Worm (Caenorhabditis elegans) whole organism, L4 larva: ENCODE measurements around the gene emb-30.

Experiments used
- D1046.2 ChIP-seq: fragments of 200-800 bp; sonication (Bioruptor generic); IDR thresholded peaks from 2 replicates; pipeline ENCODE4 v1.3.6; 2022; ENCODE audit warnings: missing genetic modification characterization, missing compliant biosample characterization
- F49E8.2 ChIP-seq: sonication (generic microtip); optimal IDR thresholded peaks from 2 replicates; lab custom pipeline; 2016; ENCODE audit warnings: missing compliant biosample characterization, mild to moderate bottlenecking, missing genetic modification characterization, borderline replicate concordance
- Y105C5A.15 ChIP-seq: fragments of 200-800 bp; sonication (Bioruptor generic); IDR thresholded peaks from 2 replicates; pipeline ENCODE4 v1.3.6; 2022; ENCODE audit warnings: missing genetic modification characterization, missing compliant biosample characterization
- Y5F2A.4 ChIP-seq: fragments of 200-800 bp; sonication (Bioruptor generic); optimal IDR thresholded peaks from 2 replicates; lab custom pipeline; 2018; ENCODE audit warnings: mild to moderate bottlenecking, missing genetic modification characterization, missing compliant biosample characterization
- aha-1 ChIP-seq: fragments of 150-350 bp; peaks from one replicate; lab custom pipeline; 2014; ENCODE audit warnings: missing biosample characterization, missing genetic modification characterization
- arid-1 ChIP-seq: fragments of 200-800 bp; sonication (Bioruptor generic); conservative IDR thresholded peaks from 2 replicates; pipeline ENCODE4 v1.3.6; 2022; ENCODE audit warnings: missing genetic modification reagents, missing genetic modification characterization, missing compliant biosample characterization
- ceh-32 ChIP-seq: sonication (generic microtip); optimal IDR thresholded peaks from 2 replicates; lab custom pipeline; 2016; ENCODE audit warnings: mild to moderate bottlenecking, missing genetic modification characterization, missing compliant biosample characterization; ENCODE audit not compliant: poor library complexity
- ceh-82 ChIP-seq: sonication (generic microtip); optimal IDR thresholded peaks from 2 replicates; lab custom pipeline; 2017; ENCODE audit warnings: missing biosample characterization, missing genetic modification characterization
- daf-12 ChIP-seq: fragments of 150-350 bp; optimal IDR thresholded peaks from 2 replicates; lab custom pipeline; 2014; ENCODE audit warnings: missing biosample characterization, missing genetic modification reagents, missing genetic modification characterization
- daf-16 ChIP-seq, 3 experiments: sonication (generic microtip); optimal IDR thresholded peaks; 2 replicates each; lab custom pipeline; 2016 to 2017; ENCODE audit warnings: missing genetic modification characterization in 3 of 3, missing genetic modification reagents in 3 of 3, mild to moderate bottlenecking in 2 of 3, missing compliant biosample characterization in 2 of 3, missing biosample characterization in 1 of 3, moderate library complexity in 1 of 3
- dmd-6 ChIP-seq: fragments of 200-800 bp; sonication (Bioruptor generic); IDR thresholded peaks from 2 replicates; pipeline ENCODE4 v1.3.6; 2022; ENCODE audit warnings: missing genetic modification reagents, missing genetic modification characterization, missing compliant biosample characterization
- dpl-1 ChIP-seq: fragments of 150-350 bp; optimal IDR thresholded peaks from 2 replicates; lab custom pipeline; 2014; ENCODE audit warnings: missing biosample characterization, missing genetic modification reagents, missing genetic modification characterization
- duxl-1 ChIP-seq: sonication (generic microtip); optimal IDR thresholded peaks from 2 replicates; lab custom pipeline; 2016; ENCODE audit warnings: mild to moderate bottlenecking, missing genetic modification characterization, moderate library complexity, missing compliant biosample characterization; ENCODE audit not compliant: poor library complexity
- dve-1 ChIP-seq: sonication (generic microtip); optimal IDR thresholded peaks from 2 replicates; lab custom pipeline; 2017; ENCODE audit warnings: antibody characterized with exemption, mild to moderate bottlenecking, missing genetic modification characterization, missing compliant biosample characterization; ENCODE audit not compliant: insufficient read depth
- egl-27 ChIP-seq: sonication (generic microtip); optimal IDR thresholded peaks from 3 replicates; lab custom pipeline; 2017; ENCODE audit warnings: missing biosample characterization, missing genetic modification reagents, missing genetic modification characterization
- hif-1 ChIP-seq, 2 experiments: sonication (generic microtip); optimal IDR thresholded peaks; 2 replicates each; lab custom pipeline; 2016 to 2017; ENCODE audit warnings: missing compliant biosample characterization in 2 of 2, missing genetic modification characterization in 2 of 2, missing genetic modification reagents in 2 of 2, missing genotype in 2 of 2, mild to moderate bottlenecking in 1 of 2
- hlh-11 ChIP-seq: fragments of 200-800 bp; sonication (Bioruptor generic); optimal IDR thresholded peaks from 2 replicates; lab custom pipeline; 2018; ENCODE audit warnings: mild to moderate bottlenecking, missing genetic modification characterization, missing compliant biosample characterization
- hlh-30 ChIP-seq: sonication (generic microtip); optimal IDR thresholded peaks from 2 replicates; lab custom pipeline; 2017; ENCODE audit warnings: antibody characterized with exemption, mild to moderate bottlenecking, missing genetic modification characterization, missing compliant biosample characterization; ENCODE audit not compliant: insufficient read depth
- lin-13 ChIP-seq: fragments of 150-350 bp; optimal IDR thresholded peaks from 2 replicates; lab custom pipeline; 2014; ENCODE audit warnings: missing biosample characterization, missing genetic modification reagents, missing genetic modification characterization
- lin-29 ChIP-seq: fragments of 200-800 bp; sonication (Bioruptor generic); IDR thresholded peaks from 2 replicates; pipeline ENCODE4 v1.3.6; 2022; ENCODE audit warnings: missing genetic modification reagents, missing genetic modification characterization, missing compliant biosample characterization
- lin-38 ChIP-seq: fragments of 200-800 bp; sonication (Bioruptor generic); IDR thresholded peaks from 2 replicates; pipeline ENCODE4 v1.3.6; 2022; ENCODE audit warnings: missing genetic modification reagents, missing genetic modification characterization, missing compliant biosample characterization
- lsy-2 ChIP-seq, 2 experiments: fragments of 150-350 bp in 1 of 2; sonication (generic microtip) in 1 of 2; optimal IDR thresholded peaks; 2 replicates each; lab custom pipeline; 2014 to 2017; ENCODE audit warnings: missing biosample characterization in 2 of 2, missing genetic modification characterization in 2 of 2
- madf-5 ChIP-seq, 2 experiments: fragments of 200-800 bp; sonication (Bioruptor generic); IDR thresholded peaks; 2 replicates each; pipeline ENCODE4 v1.3.6; 2022; ENCODE audit warnings: missing compliant biosample characterization in 2 of 2, missing genetic modification characterization in 2 of 2
- mep-1 ChIP-seq: fragments of 150-350 bp; sonication (generic microtip); optimal IDR thresholded peaks from 3 replicates; lab custom pipeline; 2014; ENCODE audit warnings: missing biosample characterization, missing genetic modification characterization
- mes-2 ChIP-seq: sonication (generic microtip); optimal IDR thresholded peaks from 2 replicates; lab custom pipeline; 2016; ENCODE audit warnings: missing genotype, mild to moderate bottlenecking, missing genetic modification characterization, missing compliant biosample characterization; ENCODE audit not compliant: poor library complexity, severe bottlenecking
- nhr-102 ChIP-seq: sonication (generic microtip); optimal IDR thresholded peaks from 2 replicates; lab custom pipeline; 2016; ENCODE audit warnings: mild to moderate bottlenecking, missing genetic modification characterization, moderate library complexity, missing compliant biosample characterization
- nhr-237 ChIP-seq: sonication (generic microtip); optimal IDR thresholded peaks from 2 replicates; lab custom pipeline; 2017; ENCODE audit warnings: missing biosample characterization, missing genetic modification characterization
- nhr-28 ChIP-seq: fragments of 150-350 bp; optimal IDR thresholded peaks from 2 replicates; lab custom pipeline; 2014; ENCODE audit warnings: missing biosample characterization, missing genetic modification characterization
- rbr-2 ChIP-seq: sonication (generic microtip); optimal IDR thresholded peaks from 2 replicates; lab custom pipeline; 2016; ENCODE audit warnings: missing genotype, missing genetic modification characterization, missing compliant biosample characterization
- saeg-2 ChIP-seq: fragments of 200-800 bp; sonication (Bioruptor generic); IDR thresholded peaks from 2 replicates; pipeline ENCODE4 v1.3.6; 2022; ENCODE audit warnings: missing genetic modification reagents, missing genetic modification characterization, missing compliant biosample characterization
- unc-130 ChIP-seq: sonication (generic microtip); optimal IDR thresholded peaks from 2 replicates; lab custom pipeline; 2016; ENCODE audit warnings: missing genetic modification reagents, missing genetic modification characterization, missing compliant biosample characterization
- unc-62 ChIP-seq, 3 experiments: fragments of 150-350 bp in 1 of 3; sonication (generic microtip); optimal IDR thresholded peaks in 2 of 3; peaks in 1 of 3; 1 replicate in 1 of 3; 2 replicates in 2 of 3; lab custom pipeline; 2014 to 2017; ENCODE audit warnings: missing biosample characterization in 3 of 3, missing genetic modification characterization in 3 of 3, missing genetic modification reagents in 3 of 3, missing genotype in 1 of 3
- zfp-3 ChIP-seq: fragments of 200-800 bp; sonication (Bioruptor generic); conservative IDR thresholded peaks from 2 replicates; pipeline ENCODE4 v1.3.6; 2022; ENCODE audit warnings: missing genetic modification reagents, missing genetic modification characterization, missing compliant biosample characterization

emb-30 gene

DNA sequence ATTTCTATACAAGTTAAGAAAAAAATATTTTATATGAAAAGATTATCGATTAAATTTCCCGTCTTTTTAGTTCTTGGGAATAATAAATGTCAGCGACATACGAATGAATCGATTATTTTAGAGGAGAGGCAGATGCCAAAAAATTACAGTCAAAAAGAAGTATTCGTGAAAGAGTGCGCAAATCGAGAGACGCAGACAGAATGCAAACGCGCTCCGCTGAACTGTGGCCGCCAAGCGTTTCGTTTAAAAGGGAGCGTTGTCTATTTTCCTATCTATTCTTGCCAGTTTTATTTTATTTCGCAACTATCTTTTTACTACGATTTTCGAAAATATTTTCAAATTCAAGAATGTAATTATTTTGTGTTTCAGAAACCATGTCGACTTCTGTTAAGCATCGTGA, 25.8 kb upstream of the emb-30 start, which contains the start of gene baf-1 (continued):
- peak in 1 of 2 experiments; percentile 31 for TF ChIP-seq hif-1 (tag; optimal IDR thresholded peaks at IDR 0.05; lab: Kevin White, UChicago)
- TF ChIP-seq hlh-30 (tag; lab: Kevin White, UChicago) = peak; percentile 32
- no peak for TF ChIP-seq lin-29 (GFP tag; lab: Robert Waterston, UW)
- no peak for TF ChIP-seq F49E8.2 (tag; lab: Kevin White, UChicago)
- TF ChIP-seq mes-2 = peak; percentile 87
- TF ChIP-seq ceh-32 (tag; lab: Kevin White, UChicago) = no peak
- TF ChIP-seq dmd-6 (GFP tag; lab: Robert Waterston, UW) = no peak
- TF ChIP-seq arid-1 (GFP tag; lab: Robert Waterston, UW) = peak; percentile 55; the same call in 1 of the 2 replicates
- no peak for TF ChIP-seq saeg-2 (GFP tag; lab: Robert Waterston, UW)
- TF ChIP-seq zfp-3 (GFP tag; lab: Robert Waterston, UW) = peak; percentile 31; the same call in 1 of the 2 replicates
- TF ChIP-seq Y105C5A.15 (GFP tag; lab: Robert Waterston, UW) = no peak
- TF ChIP-seq dpl-1 (GFP tag; lab: Kevin White, UChicago) = peak; percentile 70

DNA sequence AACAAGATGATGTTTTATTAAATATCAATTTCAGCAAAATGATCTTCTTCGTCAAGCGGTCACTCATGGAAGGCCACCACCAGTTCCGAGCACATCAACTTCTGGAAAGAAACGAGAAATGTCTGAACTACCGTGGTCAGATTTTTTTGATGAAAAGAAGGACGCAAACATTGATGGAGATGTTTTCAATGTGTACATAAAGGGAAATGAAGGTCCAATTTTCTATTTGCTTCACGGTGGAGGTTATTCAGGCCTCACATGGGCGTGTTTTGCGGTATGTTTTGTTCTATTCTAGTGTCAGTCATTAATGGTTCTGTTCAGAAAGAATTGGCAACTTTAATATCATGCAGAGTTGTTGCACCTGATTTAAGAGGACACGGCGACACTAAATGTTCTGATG, 24.6 kb upstream of the emb-30 start, which contains the start of gene B0464.6:
Gene B0464.6 (minus strand): TSS at position 101 of the 400 bp plus-strand sequence.
- TF ChIP-seq unc-62 (GFP tag; optimal IDR thresholded peaks at IDR 0.05 in 1 of 2; lab: Kevin White, UChicago) = peak in 1 of 2 experiments; percentile 65
- TF ChIP-seq unc-62 (tag; optimal IDR thresholded peaks at IDR 0.05; lab: Kevin White, UChicago) = no peak
- TF ChIP-seq madf-5 (GFP tag; IDR thresholded peaks at IDR 0.05; lab: Robert Waterston, UW) = no peak
- TF ChIP-seq, all 104 proteins: peak for 1

DNA sequence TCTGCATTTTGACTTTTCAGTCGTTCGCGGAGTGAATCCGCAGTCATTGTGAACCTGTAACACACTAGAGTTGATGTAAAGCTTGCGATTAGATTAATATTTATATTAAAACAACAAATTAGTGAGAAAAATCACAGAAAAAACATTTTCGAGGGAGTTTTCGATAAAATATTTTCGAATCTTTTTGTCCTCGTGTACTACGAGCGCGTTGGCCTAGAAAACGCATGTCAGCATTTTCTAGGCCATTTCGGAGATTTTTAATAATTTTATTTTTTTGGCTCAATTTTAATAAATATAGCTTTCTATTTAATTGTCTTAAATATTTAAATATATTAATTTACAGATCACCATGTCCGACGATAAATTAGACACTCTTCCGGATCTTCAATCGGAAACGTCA, 24.2 kb upstream of the emb-30 start, which contains the start of gene B0464.9:
Gene B0464.9 (plus strand): TSS at position 344 of the 400 bp plus-strand sequence.
- TF ChIP-seq mep-1 (tag; lab: Kevin White, UChicago) (peak; percentile 36), hlh-11 (peak; percentile 16), daf-16 (GFP tag; optimal IDR thresholded peaks at IDR 0.05; lab: Kevin White, UChicago) (no peak), daf-16 (tag; optimal IDR thresholded peaks at IDR 0.05; lab: Kevin White, UChicago) (peak; percentile 14), lsy-2 (tag; optimal IDR thresholded peaks at IDR 0.05; lab: Kevin White, UChicago) (peak in 1 of 2 experiments; percentile 80), rbr-2 (tag; lab: Kevin White, UChicago) (peak; percentile 13), nhr-102 (tag; lab: Kevin White, UChicago) (peak; percentile 30), hif-1 (tag; optimal IDR thresholded peaks at IDR 0.05; lab: Kevin White, UChicago) (peak in 1 of 2 experiments; percentile 78), unc-130 (GFP tag; lab: Kevin White, UChicago) (peak; percentile 85), dpl-1 (GFP tag; lab: Kevin White, UChicago) (peak; percentile 78), nhr-237 (tag; lab: Kevin White, UChicago) (no peak), lin-13 (GFP tag; lab: Kevin White, UChicago) (no peak), nhr-28 (peak; percentile 14), duxl-1 (tag; lab: Kevin White, UChicago) (peak; percentile 68), aha-1 (no peak), dmd-6 (GFP tag; lab: Robert Waterston, UW) (peak; percentile 40), daf-12 (tag; lab: Kevin White, UChicago) (no peak), lin-38 (GFP tag; lab: Robert Waterston, UW) (peak; percentile 77), dve-1 (tag; lab: Kevin White, UChicago) (peak; percentile 51), mes-2 (peak; percentile 96), egl-27 (tag; lab: Kevin White, UChicago) (no peak)

DNA sequence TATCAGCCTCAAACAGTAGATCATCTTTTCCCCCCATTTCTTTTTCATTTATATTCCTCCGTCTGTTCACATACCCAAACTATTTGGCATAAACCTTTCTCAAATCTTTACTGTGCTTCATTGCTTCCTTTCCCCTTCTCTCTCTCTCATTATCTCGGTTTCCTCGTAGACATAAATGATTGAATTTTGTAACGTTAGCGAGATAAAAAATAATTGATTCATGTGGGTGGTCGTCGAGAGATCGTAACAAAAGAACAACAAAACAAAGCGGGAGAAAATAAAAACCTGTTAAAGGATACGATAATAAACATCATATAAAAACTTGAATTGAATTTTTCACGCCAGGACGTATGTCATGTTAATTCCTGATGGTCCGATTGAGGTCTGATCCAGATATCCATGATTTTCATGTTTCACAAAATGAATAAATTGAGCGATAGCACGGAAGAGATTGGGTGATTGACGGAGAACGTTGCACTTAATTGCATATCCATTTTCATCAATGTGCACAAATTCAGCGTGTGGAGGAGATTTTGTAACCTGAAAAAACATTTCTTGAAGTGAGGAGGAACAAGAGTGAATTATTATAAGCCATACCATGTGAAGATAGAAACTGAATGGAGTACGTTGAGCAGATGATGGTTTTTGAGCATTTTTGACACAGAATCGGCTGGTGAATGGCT, 21.7 kb upstream of the emb-30 start:
- TF ChIP-seq lsy-2 (tag; optimal IDR thresholded peaks at IDR 0.05; lab: Kevin White, UChicago) (peak in 1 of 2 experiments; percentile 44), daf-16 (GFP tag; optimal IDR thresholded peaks at IDR 0.05; lab: Kevin White, UChicago) (no peak), daf-16 (tag; optimal IDR thresholded peaks at IDR 0.05; lab: Kevin White, UChicago) (peak; percentile 21), D1046.2 (GFP tag; lab: Robert Waterston, UW) (0 out of 2 replicates have a peak, but pooled peaks have one; percentile 9), ceh-82 (tag; lab: Kevin White, UChicago) (no peak), mes-2 (peak; percentile 13), lin-29 (GFP tag; lab: Robert Waterston, UW) (no peak), rbr-2 (tag; lab: Kevin White, UChicago) (peak; percentile 10), Y5F2A.4 (GFP tag; lab: Kevin White, UChicago) (no peak), dve-1 (tag; lab: Kevin White, UChicago) (peak; percentile 6), hlh-30 (tag; lab: Kevin White, UChicago) (peak; percentile 25)
- TF ChIP-seq, all 104 proteins: peak for 7
